Worm (Caenorhabditis elegans): ENCODE results near the gene R102.6.

DNA sequence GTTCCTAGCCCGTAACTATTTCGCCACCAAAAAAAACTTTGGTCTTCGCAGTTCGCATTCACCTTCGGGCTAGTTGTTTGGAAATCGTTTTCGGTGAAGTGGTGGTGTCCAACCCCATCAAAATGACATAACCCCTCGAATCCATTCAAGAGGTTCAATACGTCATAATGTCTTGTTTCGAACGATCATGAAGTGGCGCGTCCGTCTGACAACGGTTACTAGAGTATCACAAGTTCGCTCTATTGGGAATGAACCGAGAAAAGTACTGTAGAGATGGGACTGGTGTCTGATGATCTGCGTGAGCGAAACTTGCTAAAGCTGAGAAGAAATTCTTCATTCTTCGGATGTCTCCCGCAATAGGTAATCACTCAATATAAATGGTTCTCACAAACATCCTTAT lies 21.7 kb upstream of the R102.6 start, which contains the start of gene ZC168.2:
- no peak for TF ChIP-seq fkh-10 (GFP tag; optimal IDR thresholded peaks at IDR 0.05)
- TF ChIP-seq isw-1 (GFP tag; IDR thresholded peaks at IDR 0.05), result no peak
- TF ChIP-seq ztf-11 (tag; optimal IDR thresholded peaks at IDR 0.05), result no peak
- no peak for TF ChIP-seq unc-86 (tag; optimal IDR thresholded peaks at IDR 0.05)
- no peak for TF ChIP-seq ets-5 (GFP tag; IDR thresholded peaks at IDR 0.05)
- TF ChIP-seq skn-1 (tag; optimal IDR thresholded peaks at IDR 0.05), result no peak
- TF ChIP-seq jun-1 (tag; optimal IDR thresholded peaks at IDR 0.05), result no peak
- no peak for TF ChIP-seq ama-1 (optimal IDR thresholded peaks at IDR 0.05)
- no peak for TF ChIP-seq unc-30 (tag; optimal IDR thresholded peaks at IDR 0.05)
- no peak for TF ChIP-seq nhr-237 (tag; optimal IDR thresholded peaks at IDR 0.05)
- TF ChIP-seq vab-15 (tag; optimal IDR thresholded peaks at IDR 0.05), result no peak
- TF ChIP-seq lin-13 (GFP tag; optimal IDR thresholded peaks at IDR 0.05), result no peak

Measured in whole organism, L1 larva.